Worm (Caenorhabditis elegans) whole organism, young adult: ENCODE results near the gene lurp-2.

Experiments used
- B0336.3 ChIP-seq: fragments of 200-800 bp; sonication (Bioruptor generic); IDR thresholded peaks from 2 replicates; pipeline ENCODE4 v1.3.6; 2022; ENCODE audit warnings: missing genetic modification characterization, missing compliant biosample characterization
- C06A6.2 ChIP-seq: fragments of 200-800 bp; sonication (Bioruptor generic); conservative IDR thresholded peaks from 2 replicates; pipeline ENCODE4 v1.3.6; 2022; ENCODE audit warnings: missing genetic modification characterization, missing compliant biosample characterization
- D2030.7 ChIP-seq: fragments of 200-800 bp; sonication (Bioruptor generic); IDR thresholded peaks from 2 replicates; pipeline ENCODE4 v1.3.6; 2022; ENCODE audit warnings: missing genetic modification reagents, missing genetic modification characterization, missing compliant biosample characterization
- F23B12.7 ChIP-seq: sonication (generic microtip); optimal IDR thresholded peaks from 2 replicates; lab custom pipeline; 2017; ENCODE audit warnings: missing genetic modification characterization, mild to moderate bottlenecking, missing compliant biosample characterization, antibody characterized with exemption, moderate library complexity; ENCODE audit not compliant: insufficient read depth
- F39B2.1 ChIP-seq: fragments of 200-800 bp; sonication (Bioruptor generic); IDR thresholded peaks from 2 replicates; pipeline ENCODE4 v1.3.6; 2022; ENCODE audit warnings: missing genetic modification reagents, missing genetic modification characterization, missing compliant biosample characterization
- F55B11.4 ChIP-seq: sonication (generic microtip); optimal IDR thresholded peaks from 2 replicates; lab custom pipeline; 2016; ENCODE audit warnings: missing compliant biosample characterization, missing genetic modification characterization, borderline replicate concordance; ENCODE audit not compliant: insufficient read depth
- F57C9.4 ChIP-seq: sonication (generic microtip); optimal IDR thresholded peaks from 2 replicates; lab custom pipeline; 2017; ENCODE audit warnings: mild to moderate bottlenecking, missing genetic modification characterization, missing compliant biosample characterization
- K11D2.4 ChIP-seq: fragments of 200-800 bp; sonication (Bioruptor generic); IDR thresholded peaks from 2 replicates; pipeline ENCODE4 v1.3.6; 2022; ENCODE audit warnings: missing genetic modification reagents, missing genetic modification characterization, missing compliant biosample characterization
- K12H6.12 ChIP-seq: fragments of 200-800 bp; sonication (Bioruptor generic); optimal IDR thresholded peaks from 2 replicates; lab custom pipeline; 2018; ENCODE audit warnings: mild to moderate bottlenecking, missing genetic modification characterization, missing compliant biosample characterization
- Y56A3A.18 ChIP-seq: fragments of 200-800 bp; sonication (Bioruptor generic); IDR thresholded peaks from 2 replicates; pipeline ENCODE4 v1.3.6; 2022; ENCODE audit warnings: missing genetic modification reagents, missing genetic modification characterization, missing compliant biosample characterization
- Y95B8A.8 ChIP-seq: fragments of 200-800 bp; sonication (Bioruptor generic); IDR thresholded peaks from 2 replicates; pipeline ENCODE4 v1.3.6; 2022; ENCODE audit warnings: missing genetic modification reagents, missing genetic modification characterization, missing compliant biosample characterization
- ama-1 ChIP-seq, 3 experiments: fragments of 150-350 bp in 1 of 3; sonication (generic microtip) in 2 of 3; optimal IDR thresholded peaks; 2 replicates each; lab custom pipeline; 2014 to 2018; ENCODE audit warnings: missing biosample characterization in 2 of 3, missing genetic modification characterization in 2 of 3, missing genetic modification reagents in 2 of 3
- attf-5 ChIP-seq: fragments of 200-800 bp; sonication (Bioruptor generic); optimal IDR thresholded peaks from 2 replicates; lab custom pipeline; 2018; ENCODE audit warnings: mild to moderate bottlenecking, missing genetic modification characterization, missing compliant biosample characterization
- bed-2 ChIP-seq: fragments of 200-800 bp; sonication (Bioruptor generic); IDR thresholded peaks from 2 replicates; pipeline ENCODE4 v1.3.6; 2022; ENCODE audit warnings: missing genetic modification reagents, missing genetic modification characterization, missing compliant biosample characterization
- cebp-1 ChIP-seq, 2 experiments: fragments of 200-800 bp in 1 of 2; sonication (Bioruptor generic) in 1 of 2; sonication (generic microtip) in 1 of 2; IDR thresholded peaks in 1 of 2; optimal IDR thresholded peaks in 1 of 2; 2 replicates each; pipeline versions ENCODE4 v1.3.6 to Lab custom; 2017 to 2022; ENCODE audit warnings: missing compliant biosample characterization in 2 of 2, missing genetic modification characterization in 2 of 2, mild to moderate bottlenecking in 1 of 2, missing genetic modification reagents in 1 of 2, moderate library complexity in 1 of 2
- ceh-40 ChIP-seq: fragments of 200-800 bp; sonication (Bioruptor generic); IDR thresholded peaks from 2 replicates; pipeline ENCODE4 v1.3.6; 2022; ENCODE audit warnings: missing genetic modification characterization, missing compliant biosample characterization
- chd-7 ChIP-seq: sonication (generic microtip); optimal IDR thresholded peaks from 2 replicates; lab custom pipeline; 2016; ENCODE audit warnings: mild to moderate bottlenecking, missing genetic modification characterization, moderate library complexity, missing compliant biosample characterization
- die-1 ChIP-seq: sonication (generic microtip); optimal IDR thresholded peaks from 2 replicates; lab custom pipeline; 2016; ENCODE audit warnings: missing genotype, mild to moderate bottlenecking, missing genetic modification characterization, missing compliant biosample characterization
- dpff-1 ChIP-seq: sonication (generic microtip); optimal IDR thresholded peaks from 2 replicates; lab custom pipeline; 2017; ENCODE audit warnings: mild to moderate bottlenecking, missing genetic modification characterization, missing compliant biosample characterization
- efl-1 ChIP-seq: fragments of 150-350 bp; optimal IDR thresholded peaks from 2 replicates; lab custom pipeline; 2014; ENCODE audit warnings: missing biosample characterization, missing genetic modification reagents, missing genetic modification characterization
- egrh-3 ChIP-seq: fragments of 200-800 bp; sonication (Bioruptor generic); IDR thresholded peaks from 2 replicates; pipeline ENCODE4 v1.3.6; 2022; ENCODE audit warnings: missing genetic modification reagents, missing genetic modification characterization, missing compliant biosample characterization
- ekl-4 ChIP-seq: fragments of 200-800 bp; sonication (Bioruptor generic); IDR thresholded peaks from 2 replicates; pipeline ENCODE4 v1.3.6; 2022; ENCODE audit warnings: missing genetic modification reagents, missing genetic modification characterization, missing compliant biosample characterization
- him-1 ChIP-seq: sonication (generic microtip); optimal IDR thresholded peaks from 2 replicates; lab custom pipeline; 2016; ENCODE audit warnings: missing genotype, missing genetic modification reagents, missing genetic modification characterization, missing compliant biosample characterization
- hlh-12 ChIP-seq: sonication (generic microtip); optimal IDR thresholded peaks from 2 replicates; lab custom pipeline; 2016; ENCODE audit warnings: missing genetic modification characterization, missing compliant biosample characterization
- hmg-1.2 ChIP-seq: fragments of 200-800 bp; sonication (Bioruptor generic); IDR thresholded peaks from 2 replicates; pipeline ENCODE4 v1.3.6; 2022; ENCODE audit warnings: missing genetic modification reagents, missing genetic modification characterization, missing compliant biosample characterization
- hrde-1 ChIP-seq: sonication (generic microtip); optimal IDR thresholded peaks from 2 replicates; lab custom pipeline; 2016; ENCODE audit warnings: missing genetic modification characterization, mild to moderate bottlenecking, missing compliant biosample characterization, moderate library complexity, missing genotype, missing genetic modification reagents, borderline replicate concordance
- lin-26 ChIP-seq: fragments of 200-800 bp; sonication (Bioruptor generic); IDR thresholded peaks from 2 replicates; pipeline ENCODE4 v1.3.6; 2022; ENCODE audit warnings: missing genetic modification reagents, missing genetic modification characterization, missing compliant biosample characterization
- madf-8 ChIP-seq: fragments of 200-800 bp; sonication (Bioruptor generic); conservative IDR thresholded peaks from 2 replicates; pipeline ENCODE4 v1.3.6; 2022; ENCODE audit warnings: missing genetic modification reagents, missing genetic modification characterization, missing compliant biosample characterization
- nfya-1 ChIP-seq: sonication (generic microtip); optimal IDR thresholded peaks from 2 replicates; lab custom pipeline; 2017; ENCODE audit warnings: antibody characterized with exemption, missing compliant biosample characterization, missing genetic modification characterization, borderline replicate concordance; ENCODE audit not compliant: insufficient read depth
- nhr-179 ChIP-seq: sonication (generic microtip); optimal IDR thresholded peaks from 2 replicates; lab custom pipeline; 2016; ENCODE audit warnings: mild to moderate bottlenecking, missing genetic modification characterization, missing compliant biosample characterization
- nhr-90 ChIP-seq: sonication (generic microtip); optimal IDR thresholded peaks from 2 replicates; lab custom pipeline; 2016; ENCODE audit warnings: missing genotype, mild to moderate bottlenecking, missing genetic modification characterization, missing compliant biosample characterization
- rec-8 ChIP-seq, 2 experiments: sonication (generic microtip); optimal IDR thresholded peaks; 2 replicates each; lab custom pipeline; 2016; ENCODE audit warnings: mild to moderate bottlenecking in 2 of 2, missing genetic modification characterization in 2 of 2, missing genetic modification reagents in 2 of 2, missing genotype in 2 of 2, missing biosample characterization in 1 of 2, missing compliant biosample characterization in 1 of 2, moderate library complexity in 1 of 2
- rpc-1 ChIP-seq, 2 experiments: fragments of 150-350 bp in 1 of 2; sonication (generic microtip) in 1 of 2; optimal IDR thresholded peaks; 2 replicates each; lab custom pipeline; 2014 to 2018; ENCODE audit warnings: missing biosample characterization in 1 of 2, missing genetic modification characterization in 1 of 2, missing genetic modification reagents in 1 of 2, missing genotype in 1 of 2
- sdz-38 ChIP-seq: sonication (generic microtip); optimal IDR thresholded peaks from 2 replicates; lab custom pipeline; 2016; ENCODE audit warnings: missing genotype, missing genetic modification characterization, missing compliant biosample characterization
- sea-2 ChIP-seq: fragments of 200-800 bp; sonication (Bioruptor generic); IDR thresholded peaks from 2 replicates; pipeline ENCODE4 v1.3.6; 2022; ENCODE audit warnings: missing genetic modification characterization, missing compliant biosample characterization
- snpc-3.4 ChIP-seq: sonication (generic microtip); optimal IDR thresholded peaks from 2 replicates; lab custom pipeline; 2017; ENCODE audit warnings: missing genetic modification characterization, mild to moderate bottlenecking, missing compliant biosample characterization, antibody characterized with exemption, moderate library complexity, missing genotype, missing genetic modification reagents
- somi-1 ChIP-seq: fragments of 200-800 bp; sonication (Bioruptor generic); optimal IDR thresholded peaks from 2 replicates; lab custom pipeline; 2018; ENCODE audit warnings: mild to moderate bottlenecking, missing genetic modification characterization, missing compliant biosample characterization
- tbx-9 ChIP-seq: sonication (generic microtip); optimal IDR thresholded peaks from 2 replicates; lab custom pipeline; 2016; ENCODE audit warnings: borderline replicate concordance, missing genetic modification characterization, inconsistent platforms, missing compliant biosample characterization
- tlf-1 ChIP-seq: fragments of 200-800 bp; sonication (Bioruptor generic); optimal IDR thresholded peaks from 2 replicates; lab custom pipeline; 2018; ENCODE audit warnings: mild to moderate bottlenecking, missing genetic modification characterization, missing compliant biosample characterization
- unc-62 ChIP-seq: fragments of 150-350 bp; optimal IDR thresholded peaks from 2 replicates; lab custom pipeline; 2014; ENCODE audit warnings: missing biosample characterization, missing genetic modification reagents, missing genetic modification characterization
- ztf-18 ChIP-seq: sonication (generic microtip); optimal IDR thresholded peaks from 2 replicates; lab custom pipeline; 2016; ENCODE audit warnings: missing genotype, mild to moderate bottlenecking, missing genetic modification characterization, missing compliant biosample characterization
- ztf-3 ChIP-seq: fragments of 200-800 bp; sonication (Bioruptor generic); optimal IDR thresholded peaks from 2 replicates; lab custom pipeline; 2018; ENCODE audit warnings: mild to moderate bottlenecking, missing genetic modification characterization, missing compliant biosample characterization
- ztf-6 ChIP-seq: fragments of 200-800 bp; sonication (Bioruptor generic); IDR thresholded peaks from 2 replicates; pipeline ENCODE4 v1.3.6; 2022; ENCODE audit warnings: missing genetic modification reagents, missing genetic modification characterization, missing compliant biosample characterization

lurp-2 gene

DNA sequence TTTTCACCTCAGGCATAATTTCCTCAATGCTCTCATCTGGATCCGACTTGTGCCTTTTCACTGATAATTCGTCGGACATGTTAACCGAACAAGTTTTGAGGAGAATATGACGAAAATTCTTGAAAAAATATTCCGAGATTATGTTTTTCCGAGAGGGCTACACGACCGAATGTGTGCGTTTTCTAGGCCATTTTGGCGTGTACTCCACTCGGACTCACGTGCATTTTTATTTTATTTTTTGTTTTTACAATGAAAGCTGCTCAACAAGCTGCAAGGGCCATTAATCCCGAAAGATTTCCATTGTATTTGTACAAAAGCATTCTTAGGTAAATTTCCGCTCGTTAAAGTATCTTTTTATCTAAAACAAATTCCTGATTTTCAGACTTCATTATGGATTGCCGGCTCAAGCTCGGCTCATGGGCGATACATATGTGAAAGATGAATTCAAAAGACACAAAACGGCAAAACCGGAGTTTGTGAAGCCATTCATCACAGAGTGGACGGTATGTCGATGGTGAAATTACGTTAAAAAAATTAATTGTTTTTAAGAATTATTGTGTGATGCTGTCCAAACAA, 14.8 kb downstream of the lurp-2 start, which contains the start of the genes F25H9.6 and F25H9.7 (continued):
- TF ChIP-seq ztf-3 (GFP tag; lab: Kevin White, UChicago) (no peak), die-1 (tag; lab: Kevin White, UChicago) (no peak), cebp-1 (GFP tag; IDR thresholded peaks at IDR 0.05; lab: Robert Waterston, UW) (peak; percentile 25; the same call in 1 of the 2 replicates), cebp-1 (tag; optimal IDR thresholded peaks at IDR 0.05; lab: Kevin White, UChicago) (peak; percentile 62), nhr-179 (tag; lab: Kevin White, UChicago) (no peak), D2030.7 (peak; percentile 77), unc-62 (no peak), efl-1 (GFP tag; lab: Kevin White, UChicago) (no peak), tlf-1 (GFP tag; lab: Kevin White, UChicago) (peak; percentile 70), K12H6.12 (tag; lab: Kevin White, UChicago) (peak; percentile 92), rec-8 (tag; optimal IDR thresholded peaks at IDR 0.05; lab: Kevin White, UChicago) (peak; percentile 31 to 92), sea-2 (GFP tag; lab: Robert Waterston, UW) (peak; percentile 47; the same call in 1 of the 2 replicates), F23B12.7 (tag; lab: Kevin White, UChicago) (peak; percentile 16), bed-2 (GFP tag; lab: Robert Waterston, UW) (peak; percentile 91; the same call in 1 of the 2 replicates), nfya-1 (tag; lab: Kevin White, UChicago) (no peak), madf-8 (peak; percentile 63), B0336.3 (GFP tag; lab: Robert Waterston, UW) (peak; percentile 57; the same call in 1 of the 2 replicates), lin-26 (GFP tag; lab: Robert Waterston, UW) (no peak), chd-7 (tag; lab: Kevin White, UChicago) (peak; percentile 83), ama-1 (optimal IDR thresholded peaks at IDR 0.05; lab: Kevin White, UChicago) (no peak), ama-1 (GFP tag; optimal IDR thresholded peaks at IDR 0.05; lab: Kevin White, UChicago) (peak in 1 of 2 experiments; percentile 63), ztf-6 (GFP tag; lab: Robert Waterston, UW) (no peak), him-1 (tag; lab: Kevin White, UChicago) (peak; percentile 86), F57C9.4 (peak; percentile 24), hmg-1.2 (GFP tag; lab: Robert Waterston, UW) (0 out of 2 replicates have a peak, but pooled peaks have one; percentile 29), nhr-90 (no peak), attf-5 (GFP tag; lab: Kevin White, UChicago) (no peak), C06A6.2 (no peak), F55B11.4 (no peak), ztf-18 (peak; percentile 12), sdz-38 (tag; lab: Kevin White, UChicago) (no peak), hlh-12 (tag; lab: Kevin White, UChicago) (no peak), tbx-9 (tag; lab: Kevin White, UChicago) (no peak), ceh-40 (0 out of 2 replicates have a peak, but pooled peaks have one; percentile 36), somi-1 (GFP tag; lab: Kevin White, UChicago) (peak; percentile 53), Y95B8A.8 (no peak), egrh-3 (GFP tag; lab: Robert Waterston, UW) (no peak; the same call in 1 of the 2 replicates), K11D2.4 (peak; percentile 79), F39B2.1 (GFP tag; lab: Robert Waterston, UW) (0 out of 2 replicates have a peak, but pooled peaks have one; percentile 45), rpc-1 (optimal IDR thresholded peaks at IDR 0.05; lab: Kevin White, UChicago) (no peak), rpc-1 (tag; optimal IDR thresholded peaks at IDR 0.05; lab: Kevin White, UChicago) (no peak), dpff-1 (tag; lab: Kevin White, UChicago) (no peak), ekl-4 (GFP tag; lab: Robert Waterston, UW) (peak; percentile 59; the same call in 1 of the 2 replicates), Y56A3A.18 (GFP tag; lab: Robert Waterston, UW) (0 out of 2 replicates have a peak, but pooled peaks have one; percentile 57), snpc-3.4 (tag; lab: Kevin White, UChicago) (peak; percentile 51), hrde-1 (tag; lab: Kevin White, UChicago) (peak; percentile 76)
